Fruit fly (Drosophila melanogaster) whole organism, embryonic: ENCODE measurements around the gene CG5612.

Experiments used
- Atf3 ChIP-seq: fragments of 200-800 bp; sonication (Bioruptor generic); optimal IDR thresholded peaks from 3 replicates; lab custom pipeline; 2016; ENCODE audit warnings: missing biosample characterization, missing genetic modification characterization
- Atf6 ChIP-seq: fragments of 200-800 bp; sonication (Bioruptor generic); IDR thresholded peaks from 2 replicates; pipeline ENCODE4 v1.3.6; 2022; ENCODE audit warnings: missing biosample characterization, missing genetic modification characterization
- CG10321 ChIP-seq: fragments of 200-800 bp; sonication (Bioruptor generic); IDR thresholded peaks from 2 replicates; pipeline ENCODE4 v1.3.6; 2022; ENCODE audit warnings: missing biosample characterization, missing genetic modification characterization
- CG11093 ChIP-seq: fragments of 200-800 bp; sonication (Bioruptor generic); IDR thresholded peaks from 3 replicates; pipeline ENCODE4 v1.3.6; 2022; ENCODE audit warnings: missing biosample characterization, missing genetic modification characterization
- CG11560 ChIP-seq: fragments of 200-800 bp; sonication (Bioruptor generic); IDR thresholded peaks from 3 replicates; pipeline ENCODE4 v1.3.6; 2022; ENCODE audit warnings: missing biosample characterization, missing genetic modification characterization
- CG12155 ChIP-seq: fragments of 200-800 bp; sonication (Bioruptor generic); optimal IDR thresholded peaks from 3 replicates; lab custom pipeline; 2016; ENCODE audit warnings: missing biosample characterization, missing genetic modification characterization
- CG12391 ChIP-seq: fragments of 200-800 bp; sonication (Bioruptor generic); optimal IDR thresholded peaks from 3 replicates; lab custom pipeline; 2018; ENCODE audit warnings: missing biosample characterization, mild to moderate bottlenecking, missing genetic modification characterization, moderate library complexity
- CG13624 ChIP-seq: fragments of 200-800 bp; sonication (Bioruptor generic); optimal IDR thresholded peaks from 2 replicates; lab custom pipeline; 2016; ENCODE audit warnings: missing biosample characterization, missing genetic modification characterization
- CG15514 ChIP-seq: fragments of 200-800 bp; sonication (Bioruptor generic); optimal IDR thresholded peaks from 3 replicates; lab custom pipeline; 2017; ENCODE audit warnings: missing biosample characterization, missing genetic modification characterization, mild to moderate bottlenecking, moderate library complexity, missing genetic modification reagents
- CG17359 ChIP-seq: fragments of 200-800 bp; sonication (Bioruptor generic); optimal IDR thresholded peaks from 3 replicates; lab custom pipeline; 2018; ENCODE audit warnings: missing biosample characterization, mild to moderate bottlenecking, missing genetic modification characterization, moderate library complexity
- CG17385 ChIP-seq: fragments of 200-800 bp; sonication (Bioruptor generic); optimal IDR thresholded peaks from 3 replicates; lab custom pipeline; 2018; ENCODE audit warnings: missing biosample characterization, mild to moderate bottlenecking, missing genetic modification characterization
- CG1792 ChIP-seq: fragments of 200-800 bp; sonication (Bioruptor generic); optimal IDR thresholded peaks from 2 replicates; lab custom pipeline; 2016; ENCODE audit warnings: missing biosample characterization, missing genetic modification characterization
- CG18011 ChIP-seq: fragments of 200-800 bp; sonication (Bioruptor generic); optimal IDR thresholded peaks from 2 replicates; lab custom pipeline; 2017; ENCODE audit warnings: missing biosample characterization, missing genetic modification characterization, mild to moderate bottlenecking, moderate library complexity, missing genotype
- CG18599 ChIP-seq: fragments of 200-800 bp; sonication (Bioruptor generic); optimal IDR thresholded peaks from 3 replicates; lab custom pipeline; 2017; ENCODE audit warnings: missing biosample characterization, missing genetic modification characterization, mild to moderate bottlenecking, moderate library complexity, missing genetic modification reagents
- CG2120 ChIP-seq: fragments of 200-800 bp; sonication (Bioruptor generic); optimal IDR thresholded peaks from 3 replicates; lab custom pipeline; 2016; ENCODE audit warnings: missing biosample characterization, missing genetic modification characterization
- CG2712 ChIP-seq: fragments of 200-800 bp; optimal IDR thresholded peaks from 3 replicates; lab custom pipeline; 2019; ENCODE audit warnings: missing biosample characterization, mild to moderate bottlenecking, missing genetic modification characterization, moderate library complexity
- CG8089 ChIP-seq: fragments of 200-800 bp; sonication (Bioruptor generic); optimal IDR thresholded peaks from 3 replicates; lab custom pipeline; 2016; ENCODE audit warnings: missing biosample characterization, missing genetic modification characterization
- CG9876 ChIP-seq: fragments of 200-800 bp; sonication (Bioruptor generic); optimal IDR thresholded peaks from 2 replicates; lab custom pipeline; 2016; ENCODE audit warnings: missing biosample characterization, missing genetic modification characterization
- Deaf1 ChIP-seq: fragments of 200-800 bp; optimal IDR thresholded peaks from 3 replicates; lab custom pipeline; 2019; ENCODE audit warnings: missing biosample characterization, mild to moderate bottlenecking, missing genetic modification characterization, moderate library complexity
- Hr78 ChIP-seq, 2 experiments: fragments of 200-800 bp in 1 of 2; fragments of >200 bp in 1 of 2; sonication (Bioruptor generic) in 1 of 2; optimal IDR thresholded peaks; 2 replicates each; lab custom pipeline; 2017 to 2019; ENCODE audit warnings: missing biosample characterization in 2 of 2, missing genetic modification characterization in 2 of 2, mild to moderate bottlenecking in 1 of 2, moderate library complexity in 1 of 2
- Hsf ChIP-seq: fragments of 200-800 bp; sonication (Bioruptor generic); optimal IDR thresholded peaks from 3 replicates; lab custom pipeline; 2016; ENCODE audit warnings: missing biosample characterization, missing genetic modification characterization
- MESR4 ChIP-seq: fragments of 200-800 bp; sonication (Bioruptor generic); optimal IDR thresholded peaks from 2 replicates; lab custom pipeline; 2018; ENCODE audit warnings: missing biosample characterization, mild to moderate bottlenecking, missing genetic modification characterization, moderate library complexity
- Med ChIP-seq: fragments of 200-800 bp; sonication (Bioruptor generic); peaks from one replicate; lab custom pipeline; 2016; ENCODE audit warnings: missing biosample characterization, missing genetic modification characterization, mild to moderate bottlenecking, inconsistent platforms, moderate library complexity
- Mes4 ChIP-seq: fragments of 200-800 bp; sonication (Bioruptor generic); optimal IDR thresholded peaks from 2 replicates; lab custom pipeline; 2016; ENCODE audit warnings: missing biosample characterization, missing genetic modification characterization
- NK7.1 ChIP-seq: fragments of 200-800 bp; sonication (Bioruptor generic); optimal IDR thresholded peaks from 3 replicates; lab custom pipeline; 2016; ENCODE audit warnings: missing biosample characterization, missing genetic modification characterization
- NfI ChIP-seq: fragments of 200-800 bp; sonication (Bioruptor generic); optimal IDR thresholded peaks from 3 replicates; lab custom pipeline; 2018; ENCODE audit warnings: missing biosample characterization, mild to moderate bottlenecking, missing genetic modification characterization, moderate library complexity
- Pdp1 ChIP-seq, 2 experiments: fragments of 200-800 bp; sonication (Bioruptor generic); optimal IDR thresholded peaks; 3 replicates each; lab custom pipeline; 2016; ENCODE audit warnings: missing biosample characterization in 2 of 2, missing genetic modification characterization in 2 of 2, mild to moderate bottlenecking in 1 of 2, moderate library complexity in 1 of 2
- Ravus ChIP-seq: fragments of 200-800 bp; sonication (Bioruptor generic); IDR thresholded peaks from 2 replicates; pipeline ENCODE4 v1.3.6; 2022; ENCODE audit warnings: missing biosample characterization, missing genetic modification characterization
- Scr ChIP-seq: fragments of 200-800 bp; sonication (Bioruptor generic); IDR thresholded peaks from 2 replicates; pipeline ENCODE4 v1.3.6; 2022; ENCODE audit warnings: missing biosample characterization, missing genetic modification characterization; ENCODE audit not compliant: partially characterized antibody
- Side ChIP-seq: fragments of 200-800 bp; sonication (Bioruptor generic); optimal IDR thresholded peaks from 2 replicates; lab custom pipeline; 2016; ENCODE audit warnings: missing biosample characterization, missing genetic modification characterization
- Trl ChIP-seq, 3 experiments: fragments of >200 bp in 2 of 3; fragments of 200-800 bp in 1 of 3; sonication (Bioruptor generic) in 1 of 3; optimal IDR thresholded peaks; 2 replicates in 1 of 3; 3 replicates in 2 of 3; lab custom pipeline; 2016 to 2017; ENCODE audit warnings: missing biosample characterization in 1 of 3, missing genetic modification characterization in 1 of 3
- Xrp1 ChIP-seq: fragments of 200-800 bp; sonication (Bioruptor generic); IDR thresholded peaks from 2 replicates; pipeline ENCODE4 v1.3.6; 2022; ENCODE audit warnings: missing biosample characterization, missing genetic modification characterization
- abd-A ChIP-seq: fragments of 200-800 bp; sonication (Bioruptor generic); optimal IDR thresholded peaks from 3 replicates; lab custom pipeline; 2019; ENCODE audit warnings: missing biosample characterization, mild to moderate bottlenecking, missing genetic modification characterization, moderate library complexity
- btn ChIP-seq: fragments of 200-800 bp; sonication (Bioruptor generic); optimal IDR thresholded peaks from 2 replicates; lab custom pipeline; 2016; ENCODE audit warnings: missing biosample characterization, missing genetic modification characterization
- cg ChIP-seq: fragments of 200-800 bp; sonication (Bioruptor generic); optimal IDR thresholded peaks from 3 replicates; lab custom pipeline; 2019; ENCODE audit warnings: missing biosample characterization, mild to moderate bottlenecking, missing genetic modification characterization, moderate library complexity
- crol ChIP-seq: fragments of 200-800 bp; sonication (Bioruptor generic); IDR thresholded peaks from 2 replicates; pipeline ENCODE4 v1.3.6; 2022; ENCODE audit warnings: missing biosample characterization, missing genetic modification characterization
- dm ChIP-seq: fragments of 200-800 bp; sonication (Bioruptor generic); optimal IDR thresholded peaks from 3 replicates; lab custom pipeline; 2016; ENCODE audit warnings: missing biosample characterization, missing genetic modification characterization
- klu ChIP-seq: fragments of 200-800 bp; sonication (Bioruptor generic); IDR thresholded peaks from 2 replicates; pipeline ENCODE4 v1.3.6; 2022; ENCODE audit warnings: missing biosample characterization, missing genetic modification characterization
- lilli ChIP-seq: fragments of 200-800 bp; sonication (Bioruptor generic); optimal IDR thresholded peaks from 3 replicates; lab custom pipeline; 2016; ENCODE audit warnings: missing biosample characterization, missing genetic modification characterization
- luna ChIP-seq: fragments of 200-800 bp; sonication (Bioruptor generic); optimal IDR thresholded peaks from 2 replicates; lab custom pipeline; 2016; ENCODE audit warnings: missing biosample characterization, missing genetic modification characterization
- nmo ChIP-seq: fragments of 200-800 bp; sonication (Bioruptor generic); optimal IDR thresholded peaks from 2 replicates; lab custom pipeline; 2018; ENCODE audit warnings: missing biosample characterization, mild to moderate bottlenecking, missing genetic modification characterization, moderate library complexity
- phol ChIP-seq: fragments of 200-800 bp; sonication (Bioruptor generic); optimal IDR thresholded peaks from 3 replicates; lab custom pipeline; 2018; ENCODE audit warnings: missing biosample characterization, mild to moderate bottlenecking, missing genetic modification characterization, moderate library complexity
- psq ChIP-seq: fragments of 200-800 bp; sonication (Bioruptor generic); optimal IDR thresholded peaks from 2 replicates; lab custom pipeline; 2017; ENCODE audit warnings: missing biosample characterization, missing genetic modification characterization
- run ChIP-seq: fragments of 200-800 bp; sonication (Bioruptor generic); optimal IDR thresholded peaks from 3 replicates; lab custom pipeline; 2018; ENCODE audit warnings: missing biosample characterization, mild to moderate bottlenecking, missing genetic modification characterization
- sc ChIP-seq, 3 experiments: fragments of >200 bp in 2 of 3; fragments of 200-800 bp in 1 of 3; sonication (Bioruptor generic) in 1 of 3; optimal IDR thresholded peaks; 2 replicates in 2 of 3; 3 replicates in 1 of 3; lab custom pipeline; 2017; ENCODE audit warnings: mild to moderate bottlenecking in 1 of 3, missing biosample characterization in 1 of 3, missing genetic modification characterization in 1 of 3, missing genetic modification reagents in 1 of 3
- schlank ChIP-seq: fragments of 200-800 bp; sonication (Bioruptor generic); optimal IDR thresholded peaks from 2 replicates; lab custom pipeline; 2018; ENCODE audit warnings: missing biosample characterization, mild to moderate bottlenecking, missing genetic modification characterization
- sd ChIP-seq: fragments of 200-800 bp; sonication (Bioruptor generic); optimal IDR thresholded peaks from 3 replicates; lab custom pipeline; 2018; ENCODE audit warnings: missing biosample characterization, mild to moderate bottlenecking, missing genetic modification characterization, moderate library complexity
- shn ChIP-seq: fragments of 200-800 bp; sonication (Bioruptor generic); optimal IDR thresholded peaks from 3 replicates; lab custom pipeline; 2016; ENCODE audit warnings: missing biosample characterization, missing genetic modification characterization
- trem ChIP-seq: fragments of 200-800 bp; optimal IDR thresholded peaks from 3 replicates; lab custom pipeline; 2019; ENCODE audit warnings: missing biosample characterization, mild to moderate bottlenecking, missing genetic modification characterization, moderate library complexity

The CG5612 gene

dm6 chr3R:27581890-27582487, 43.8 kb downstream of the CG5612 start, which contains the start of gene wdb (continued):
- TF ChIP-seq Hr78 (GFP tag; optimal IDR thresholded peaks at IDR 0.05; lab: Kevin White, UChicago): no peak
- peak; percentile 32 for TF ChIP-seq CG9876
- peak; percentile 1 for TF ChIP-seq dm
- no peak for TF ChIP-seq psq
- no peak for TF ChIP-seq Xrp1
- no peak for TF ChIP-seq run (tag; lab: Kevin White, UChicago)
- no peak for TF ChIP-seq Ravus
- peak; percentile 24 for TF ChIP-seq cg (GFP tag; lab: Kevin White, UChicago)
- TF ChIP-seq NfI: peak; percentile 62
- peak; percentile 20 for TF ChIP-seq CG17359 (tag; lab: Kevin White, UChicago)
- no peak for TF ChIP-seq btn (GFP tag; lab: Kevin White, UChicago)
- peak; percentile 16 for TF ChIP-seq CG15514 (GFP tag; lab: Kevin White, UChicago)
- TF ChIP-seq trem: no peak
- no peak for TF ChIP-seq CG12155 (GFP tag; lab: Kevin White, UChicago)
- TF ChIP-seq crol (GFP tag; lab: Robert Waterston, UW): no peak
- peak; percentile 12 for TF ChIP-seq CG8089 (GFP tag; lab: Kevin White, UChicago)
- peak; percentile 10 for TF ChIP-seq CG18599 (GFP tag; lab: Kevin White, UChicago)
- peak; percentile 100 for TF ChIP-seq phol (tag; lab: Kevin White, UChicago)
- TF ChIP-seq sc (optimal IDR thresholded peaks at IDR 0.05; lab: Kevin White, UChicago): no peak
- no peak for TF ChIP-seq sc (GFP tag; optimal IDR thresholded peaks at IDR 0.05; lab: Kevin White, UChicago)
- TF ChIP-seq CG11093 (GFP tag; lab: Robert Waterston, UW): peak; percentile 52; the same call in 2 of the 3 replicates
- no peak for TF ChIP-seq Atf6
- no peak for TF ChIP-seq CG17385 (GFP tag; lab: Kevin White, UChicago)
- TF ChIP-seq shn (GFP tag; lab: Kevin White, UChicago): peak; percentile 63
- TF ChIP-seq Med (GFP tag; lab: Kevin White, UChicago): peak; percentile 93
- peak; percentile 43 for TF ChIP-seq Side (GFP tag; lab: Kevin White, UChicago)
- no peak for TF ChIP-seq CG10321 (GFP tag; lab: Robert Waterston, UW)
- TF ChIP-seq Atf3 (GFP tag; lab: Kevin White, UChicago): peak; percentile 83
- TF ChIP-seq CG18011 (GFP tag; lab: Kevin White, UChicago): no peak
- TF ChIP-seq MESR4 (GFP tag; lab: Kevin White, UChicago): peak; percentile 93
- no peak for TF ChIP-seq Trl (optimal IDR thresholded peaks at IDR 0.05; lab: Kevin White, UChicago)
- peak; percentile 50 for TF ChIP-seq Trl (GFP tag; optimal IDR thresholded peaks at IDR 0.05; lab: Kevin White, UChicago)
- TF ChIP-seq Scr: no peak
- TF ChIP-seq CG2712 (tag; lab: Kevin White, UChicago): no peak
- TF ChIP-seq abd-A: no peak
- no peak for TF ChIP-seq Mes4 (GFP tag; lab: Kevin White, UChicago)
- TF ChIP-seq schlank (tag; lab: Kevin White, UChicago): peak; percentile 42
- TF ChIP-seq CG13624 (GFP tag; lab: Kevin White, UChicago): peak; percentile 51
- TF ChIP-seq lilli (GFP tag; lab: Kevin White, UChicago): peak; percentile 73
- TF ChIP-seq nmo (GFP tag; lab: Kevin White, UChicago): peak; percentile 23
- TF ChIP-seq CG12391 (tag; lab: Kevin White, UChicago): peak; percentile 47
- TF ChIP-seq klu: no peak
- TF ChIP-seq luna (GFP tag; lab: Kevin White, UChicago): no peak
- TF ChIP-seq sd (tag; lab: Kevin White, UChicago): no peak
- TF ChIP-seq CG11560 (tag; lab: Robert Waterston, UW): no peak
- no peak for TF ChIP-seq Deaf1 (tag; lab: Kevin White, UChicago)
- peak; percentile 32 to 70 for TF ChIP-seq Pdp1 (GFP tag; optimal IDR thresholded peaks at IDR 0.05; lab: Kevin White, UChicago)
- TF ChIP-seq CG2120: peak; percentile 78
- peak; percentile 27 for TF ChIP-seq Hsf
- peak; percentile 10 for TF ChIP-seq NK7.1 (GFP tag; lab: Kevin White, UChicago)
- TF ChIP-seq CG1792 (GFP tag; lab: Kevin White, UChicago): peak; percentile 6
